Fruit fly (Drosophila melanogaster): ENCODE data around the gene AdamTS-B.

Gene AdamTS-B

dm6 chrX:5689417-5690215 lies 8.7 kb upstream of the AdamTS-B start, which contains the start of the genes PGAP1 and cv (continued):
- TF ChIP-seq CG8944 (GFP tag; optimal IDR thresholded peaks at IDR 0.05), result peak; percentile 3
- peak; percentile 15 for TF ChIP-seq Dp (GFP tag; optimal IDR thresholded peaks at IDR 0.05)
- no peak for TF ChIP-seq Rx (GFP tag; IDR thresholded peaks at IDR 0.05)
- TF ChIP-seq ttk (GFP tag; IDR thresholded peaks at IDR 0.05), result no peak
- peak; percentile 73 for TF ChIP-seq Doc3 (GFP tag; IDR thresholded peaks at IDR 0.05; ENCODE audit: partially characterized antibody)
- TF ChIP-seq trem (tag; optimal IDR thresholded peaks at IDR 0.05), result peak; percentile 25
- no peak for TF ChIP-seq CG5245 (GFP tag; optimal IDR thresholded peaks at IDR 0.05)
- TF ChIP-seq Dref (GFP tag; IDR thresholded peaks at IDR 0.05), result peak; percentile 80
- peak; percentile 80 for TF ChIP-seq CG13287 (GFP tag; IDR thresholded peaks at IDR 0.05; ENCODE audit: partially characterized antibody)
- TF ChIP-seq Taf1 (GFP tag; IDR thresholded peaks at IDR 0.05), result no peak
- TF ChIP-seq Adf1 (GFP tag; IDR thresholded peaks at IDR 0.05), result no peak
- TF ChIP-seq CG9797 (GFP tag; optimal IDR thresholded peaks at IDR 0.05), result no peak
- TF ChIP-seq zen2 (GFP tag; IDR thresholded peaks at IDR 0.05; ENCODE audit: partially characterized antibody), result peak; percentile 76
- TF ChIP-seq Poxn (GFP tag; IDR thresholded peaks at IDR 0.05), result no peak
- TF ChIP-seq Dll (GFP tag; IDR thresholded peaks at IDR 0.05; ENCODE audit: partially characterized antibody), result peak; percentile 79
- peak; percentile 13 for TF ChIP-seq dmrt11E (tag; optimal IDR thresholded peaks at IDR 0.05)
- no peak for TF ChIP-seq Hmx (GFP tag; optimal IDR thresholded peaks at IDR 0.05)
- TF ChIP-seq tap (tag; optimal IDR thresholded peaks at IDR 0.05), result no peak
- TF ChIP-seq CG7556 (GFP tag; optimal IDR thresholded peaks at IDR 0.05), result peak; percentile 18
- TF ChIP-seq CG33557 (GFP tag; optimal IDR thresholded peaks at IDR 0.05), result no peak
- no peak for TF ChIP-seq sr (GFP tag; IDR thresholded peaks at IDR 0.05)
- TF ChIP-seq pho (GFP tag; optimal IDR thresholded peaks at IDR 0.05), result peak; percentile 15
- no peak for TF ChIP-seq jigr1 (GFP tag; IDR thresholded peaks at IDR 0.05)
- TF ChIP-seq HLHmδ (GFP tag; optimal IDR thresholded peaks at IDR 0.05), result no peak
- TF ChIP-seq NK7.1 (GFP tag; optimal IDR thresholded peaks at IDR 0.05), result no peak
- TF ChIP-seq Dfd (GFP tag; optimal IDR thresholded peaks at IDR 0.05), result no peak
- TF ChIP-seq sna (GFP tag; IDR thresholded peaks at IDR 0.05; ENCODE audit: partially characterized antibody), result peak; percentile 58; the same call in 1 of the 2 replicates
- TF ChIP-seq sug (tag; optimal IDR thresholded peaks at IDR 0.05), result peak; percentile 12
- no peak for TF ChIP-seq eyg (GFP tag; optimal IDR thresholded peaks at IDR 0.05)
- no peak for TF ChIP-seq hkb (optimal IDR thresholded peaks at IDR 0.05)
- no peak for TF ChIP-seq hkb (GFP tag; IDR thresholded peaks at IDR 0.05)
- no peak for TF ChIP-seq CG9609 (GFP tag; optimal IDR thresholded peaks at IDR 0.05)
- no peak for TF ChIP-seq Doc2 (GFP tag; IDR thresholded peaks at IDR 0.05)
- TF ChIP-seq sd (tag; optimal IDR thresholded peaks at IDR 0.05), result peak; percentile 26
- TF ChIP-seq CG13624 (GFP tag; optimal IDR thresholded peaks at IDR 0.05), result no peak
- TF ChIP-seq br (optimal IDR thresholded peaks at IDR 0.05), result no peak
- TF ChIP-seq CG2875 (GFP tag; optimal IDR thresholded peaks at IDR 0.05), result no peak
- TF ChIP-seq Chrac-16 (GFP tag; optimal IDR thresholded peaks at IDR 0.05), result peak; percentile 22
- TF ChIP-seq CG5180 (GFP tag; optimal IDR thresholded peaks at IDR 0.05), result peak; percentile 60
- no peak for TF ChIP-seq CG17359 (tag; optimal IDR thresholded peaks at IDR 0.05)
- peak; percentile 70; the same call in 2 of the 3 replicates for TF ChIP-seq CG14860 (GFP tag; IDR thresholded peaks at IDR 0.05; ENCODE audit: partially characterized antibody)
- no peak for TF ChIP-seq YL-1 (GFP tag; optimal IDR thresholded peaks at IDR 0.05)
- no peak for TF ChIP-seq CG13296 (GFP tag; optimal IDR thresholded peaks at IDR 0.05)
- peak; percentile 4 for TF ChIP-seq ind (GFP tag; optimal IDR thresholded peaks at IDR 0.05)
- TF ChIP-seq CG7963 (GFP tag; IDR thresholded peaks at IDR 0.05; ENCODE audit: partially characterized antibody), result peak; percentile 65
- no peak for TF ChIP-seq sisA (GFP tag; IDR thresholded peaks at IDR 0.05)
- no peak for TF ChIP-seq CG11696 (GFP tag; IDR thresholded peaks at IDR 0.05)
- TF ChIP-seq sens-2 (GFP tag; IDR thresholded peaks at IDR 0.05), result no peak
- TF ChIP-seq NC2β (GFP tag; optimal IDR thresholded peaks at IDR 0.05), result no peak
- TF ChIP-seq dpn (GFP tag; optimal IDR thresholded peaks at IDR 0.05), result peak; percentile 33 to 46
- peak; percentile 76 for TF ChIP-seq CG8478 (optimal IDR thresholded peaks at IDR 0.05)
